Fruit fly (Drosophila melanogaster) ovary, adult (tissue): ENCODE results near the gene Or71a.

Experiments used
- CG17801 ChIP-seq: fragments of 200-800 bp; optimal IDR thresholded peaks from 2 replicates; lab custom pipeline; 2019; ENCODE audit warnings: missing biosample characterization, mild to moderate bottlenecking, missing genetic modification characterization, moderate library complexity; ENCODE audit not compliant: partially characterized antibody

The Or71a gene

DNA sequence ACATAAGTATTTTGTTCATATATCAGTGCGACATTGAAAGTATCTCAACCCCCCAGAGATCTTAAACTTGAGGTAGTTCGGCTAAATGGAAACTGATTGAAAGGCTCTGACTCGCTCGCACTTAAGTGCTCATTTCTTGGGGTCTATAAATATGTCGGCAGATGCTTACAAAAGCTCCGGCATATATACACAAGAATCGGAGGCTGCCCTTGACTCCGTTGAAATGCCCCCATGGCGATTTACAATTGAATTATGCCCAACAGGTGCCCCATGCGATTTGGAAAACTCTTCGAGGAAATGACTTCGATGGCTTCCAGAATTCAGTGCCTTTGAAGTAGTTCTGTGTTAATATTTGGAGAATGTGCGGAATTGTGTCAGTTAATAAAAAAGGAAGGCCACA lies 4.6 kb downstream of the Or71a start:
- no peak for TF ChIP-seq CG17801 (GFP tag; lab: Kevin White, UChicago)

DNA sequence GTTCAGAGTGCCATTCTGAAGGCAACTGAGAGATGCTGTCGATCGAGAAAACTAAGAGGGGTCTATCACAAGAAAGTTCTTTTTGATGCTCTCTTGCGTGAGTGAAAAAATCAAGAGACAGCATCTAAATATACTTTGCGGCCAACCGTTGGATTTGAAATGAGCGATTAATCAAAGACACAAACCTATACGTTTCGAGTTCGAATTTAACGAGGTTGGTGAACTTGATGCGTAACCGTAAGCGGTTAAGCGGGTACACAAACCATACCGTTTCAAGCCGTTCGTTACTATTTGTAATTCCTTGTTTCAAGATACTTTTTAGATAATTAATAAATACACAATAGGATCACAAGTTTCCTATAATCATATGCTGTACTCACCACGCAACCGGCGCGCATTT lies 6.1 kb downstream of the Or71a start:
- no peak for TF ChIP-seq CG17801 (GFP tag; lab: Kevin White, UChicago)

DNA sequence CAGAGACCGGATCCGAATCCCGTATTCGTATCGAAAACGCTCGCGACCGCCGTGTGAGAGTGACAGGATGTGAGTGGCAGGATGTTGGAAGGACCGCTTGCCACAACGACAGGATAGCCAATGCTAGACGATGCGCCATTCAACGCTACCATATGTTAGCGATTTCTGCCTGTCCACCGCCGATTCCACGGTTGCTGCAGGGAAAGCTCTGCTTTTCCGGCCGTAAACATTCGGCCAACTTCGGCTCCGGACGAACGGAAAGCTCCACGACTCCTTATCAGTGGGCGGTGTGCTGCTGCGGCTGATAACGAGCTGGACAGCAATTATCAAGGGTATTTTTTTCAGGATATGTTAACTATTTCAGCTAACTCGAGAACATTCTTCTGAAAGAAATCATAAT lies 13.4 kb downstream of the Or71a start, which contains the start of gene Sytbeta:
Sytbeta (minus strand) TSS at position 101 of the 400 bp plus-strand sequence.
- no peak for TF ChIP-seq CG17801 (GFP tag; lab: Kevin White, UChicago)

DNA sequence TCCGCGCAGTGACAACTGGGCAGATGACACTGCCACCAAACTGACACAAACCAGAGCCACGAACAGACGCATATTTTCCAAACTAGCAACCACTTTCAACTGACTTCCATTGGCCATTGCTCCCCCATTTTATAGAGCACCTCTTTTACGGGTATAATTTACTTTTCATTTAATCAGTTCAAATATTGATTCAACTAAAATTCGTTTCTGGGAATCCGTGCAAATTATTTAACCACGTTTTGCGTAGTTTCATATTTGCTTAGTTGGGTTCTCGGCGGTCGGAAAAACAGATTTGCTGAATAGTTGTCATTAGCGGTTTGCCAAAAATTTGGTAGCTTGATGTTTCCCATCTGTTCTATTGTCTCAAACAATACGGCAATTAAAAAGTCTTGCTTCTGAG lies 16.6 kb downstream of the Or71a start, which contains the start of gene CG13460:
CG13460 (minus strand) TSS at position 101 of the 400 bp plus-strand sequence.
- no peak for TF ChIP-seq CG17801 (GFP tag; lab: Kevin White, UChicago)

DNA sequence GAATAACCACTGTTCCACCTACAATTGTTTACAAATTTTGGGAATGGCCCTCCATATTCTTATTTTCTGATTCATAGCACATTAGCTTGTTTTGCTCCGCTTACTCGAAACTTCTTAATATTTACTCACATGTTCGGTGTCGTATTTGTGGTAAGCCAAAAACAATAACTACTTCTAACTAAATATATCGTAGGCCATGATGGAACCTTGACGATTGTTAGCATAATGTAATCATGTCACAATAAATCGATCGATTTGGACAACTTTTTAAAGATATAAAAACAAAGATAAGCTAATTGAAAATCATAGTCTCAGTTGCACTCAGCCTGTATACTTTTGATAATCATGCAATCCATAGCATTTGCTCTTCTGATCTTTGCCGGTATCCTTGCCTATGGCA lies 23.8 kb downstream of the Or71a start, which contains the start of gene EAChm:
EAChm (plus strand) TSS at position 301 of the 400 bp plus-strand sequence.
- no peak for TF ChIP-seq CG17801 (GFP tag; lab: Kevin White, UChicago)

DNA sequence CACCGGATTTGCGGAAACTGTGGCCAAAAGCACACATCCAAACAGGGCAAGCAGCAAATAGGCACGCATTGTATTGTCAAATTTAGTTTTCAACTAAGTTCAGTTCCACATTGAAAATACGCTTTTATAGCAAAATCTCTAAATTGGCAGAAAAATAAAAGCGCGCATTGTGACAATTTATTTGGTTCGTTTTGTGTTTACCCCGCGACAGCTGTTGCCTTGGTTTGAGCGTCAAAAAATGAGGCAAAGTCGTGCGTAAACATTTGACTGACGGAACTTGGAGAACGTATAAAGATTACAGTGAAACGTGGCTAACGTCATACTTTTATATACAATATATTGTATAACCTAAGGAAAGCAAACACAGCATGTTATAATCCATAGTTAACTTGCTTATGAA lies 24.2 kb downstream of the Or71a start, which contains the start of gene CG18649:
CG18649 (minus strand) TSS at position 101 of the 400 bp plus-strand sequence.
- TF ChIP-seq CG17801 (GFP tag; lab: Kevin White, UChicago), result no peak

DNA sequence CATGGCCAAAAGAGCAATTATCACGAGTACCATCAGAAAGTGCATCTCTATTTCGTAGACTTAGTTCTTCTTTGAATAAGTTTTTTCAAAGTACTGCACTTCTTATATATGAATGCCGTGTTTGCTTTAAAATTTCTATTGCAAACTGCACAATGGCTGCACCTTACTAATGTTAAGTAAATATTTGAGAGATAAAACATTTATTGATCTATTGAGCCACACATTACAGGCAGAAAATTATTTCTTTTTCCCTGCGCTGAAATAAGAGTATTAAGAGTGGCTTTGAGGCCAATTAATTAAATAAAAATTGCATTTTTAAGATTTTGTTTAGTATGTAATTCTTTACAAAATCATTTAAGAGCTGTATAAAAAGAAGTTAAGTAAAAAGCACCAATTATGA lies 25.0 kb downstream of the Or71a start, which contains the start of gene CG43680:
CG43680 (minus strand) TSS at position 101 of the 400 bp plus-strand sequence.
- TF ChIP-seq CG17801 (GFP tag; lab: Kevin White, UChicago), result no peak

DNA sequence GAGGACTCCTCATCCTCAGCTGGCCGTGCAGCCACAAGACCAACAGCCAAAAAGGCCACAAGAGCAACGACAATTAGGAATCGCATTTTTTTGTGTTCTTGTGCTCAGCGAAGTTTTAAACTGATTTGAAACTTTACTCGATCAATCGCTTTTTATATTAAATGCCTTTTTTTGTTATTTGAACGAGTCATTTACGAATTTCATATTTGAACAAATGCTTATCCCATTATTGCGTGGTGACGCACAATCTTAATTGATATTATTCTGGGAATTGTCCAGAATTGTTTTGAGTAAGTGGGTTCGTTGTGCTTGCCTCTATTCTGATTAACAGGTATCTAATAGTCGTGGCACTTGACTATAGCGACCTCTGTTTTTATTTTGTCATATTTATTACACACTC lies 25.9 kb downstream of the Or71a start, which contains the start of gene CG13461:
CG13461 (minus strand) TSS at position 101 of the 400 bp plus-strand sequence.
- TF ChIP-seq CG17801 (GFP tag; lab: Kevin White, UChicago), result no peak

DNA sequence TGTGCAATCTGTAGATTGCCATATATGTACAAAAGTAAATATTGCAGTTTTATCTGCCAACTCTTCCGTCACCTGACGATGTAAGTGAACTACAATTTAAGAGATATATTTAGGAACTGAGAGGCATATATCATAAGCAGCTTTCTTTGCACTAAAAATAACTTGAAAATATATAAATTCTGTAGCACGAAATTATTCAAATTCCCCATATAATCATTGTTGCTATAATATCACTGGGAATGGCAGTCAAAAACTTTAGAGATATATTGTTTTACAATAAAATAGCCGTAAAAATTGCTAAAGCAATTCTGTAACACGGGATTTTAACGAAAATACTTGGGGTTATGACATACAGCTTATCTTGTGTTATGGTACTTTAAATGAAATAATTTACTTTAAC lies 26.9 kb downstream of the Or71a start, which contains the start of gene CG43679:
CG43679 (minus strand) TSS at position 101 of the 400 bp plus-strand sequence.
- no peak for TF ChIP-seq CG17801 (GFP tag; lab: Kevin White, UChicago)

DNA sequence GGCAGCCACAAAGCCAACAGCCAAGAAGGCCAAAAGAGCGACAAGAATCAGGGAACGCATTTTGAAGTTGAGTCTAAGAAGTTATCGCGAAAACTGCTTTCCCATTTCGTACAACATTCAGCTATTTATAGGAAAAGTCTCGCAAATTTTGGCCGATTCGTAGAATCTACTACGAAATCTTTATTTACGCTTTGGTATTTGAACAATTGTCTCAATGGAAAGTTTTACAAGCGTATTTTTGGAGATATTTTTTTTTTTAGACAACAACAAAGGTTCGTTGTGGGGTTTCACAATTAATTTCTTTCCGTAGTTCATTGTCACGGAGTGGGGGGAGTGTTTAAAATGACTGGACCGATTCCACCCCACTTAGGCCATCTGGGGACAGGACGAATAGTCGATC lies 27.5 kb downstream of the Or71a start, which contains the start of gene CG12310:
CG12310 (minus strand) TSS at position 101 of the 400 bp plus-strand sequence.
- TF ChIP-seq CG17801 (GFP tag; lab: Kevin White, UChicago), result no peak

DNA sequence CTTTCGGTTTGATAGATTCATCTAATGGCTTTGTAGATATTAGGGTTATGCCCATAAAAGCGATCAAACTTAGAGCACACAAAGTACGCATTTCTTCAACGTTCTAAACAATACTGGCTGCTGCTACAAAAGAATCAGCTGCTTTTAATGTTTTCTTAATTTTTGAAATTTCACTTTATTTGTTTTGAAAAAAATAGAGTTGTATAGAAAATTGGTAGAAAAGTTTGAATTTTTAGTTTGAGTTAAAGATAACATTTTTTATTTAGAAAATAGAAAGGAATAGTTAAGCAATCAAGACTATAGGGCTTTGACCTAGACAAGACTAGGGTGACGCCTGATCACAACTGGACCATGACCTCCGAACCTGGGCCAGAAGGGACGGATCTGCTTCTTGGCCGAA lies 28.1 kb downstream of the Or71a start, which contains the start of gene CG18581:
CG18581 (minus strand) TSS at position 101 of the 400 bp plus-strand sequence.
- TF ChIP-seq CG17801 (GFP tag; lab: Kevin White, UChicago), result no peak

DNA sequence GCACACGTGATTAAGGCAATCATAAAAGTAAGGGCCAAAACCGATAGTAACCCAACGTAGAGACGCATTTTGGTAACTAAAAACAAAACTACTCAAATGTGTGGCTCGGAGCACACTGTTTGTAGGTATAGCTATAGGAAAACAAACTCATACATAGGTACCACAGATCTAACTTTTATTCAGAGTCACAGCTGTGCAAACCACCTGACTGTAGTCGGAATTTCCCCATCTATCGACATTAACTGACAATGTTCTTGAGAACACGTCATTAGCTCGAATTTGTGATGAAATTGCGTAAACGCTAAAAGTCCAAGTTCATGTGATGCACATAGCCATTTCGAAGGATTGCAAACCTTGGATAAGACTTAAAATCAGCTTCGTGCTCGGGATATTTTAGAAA lies 28.9 kb downstream of the Or71a start, which contains the start of gene CG43678:
CG43678 (minus strand) TSS at position 101 of the 400 bp plus-strand sequence.
- no peak for TF ChIP-seq CG17801 (GFP tag; lab: Kevin White, UChicago)

DNA sequence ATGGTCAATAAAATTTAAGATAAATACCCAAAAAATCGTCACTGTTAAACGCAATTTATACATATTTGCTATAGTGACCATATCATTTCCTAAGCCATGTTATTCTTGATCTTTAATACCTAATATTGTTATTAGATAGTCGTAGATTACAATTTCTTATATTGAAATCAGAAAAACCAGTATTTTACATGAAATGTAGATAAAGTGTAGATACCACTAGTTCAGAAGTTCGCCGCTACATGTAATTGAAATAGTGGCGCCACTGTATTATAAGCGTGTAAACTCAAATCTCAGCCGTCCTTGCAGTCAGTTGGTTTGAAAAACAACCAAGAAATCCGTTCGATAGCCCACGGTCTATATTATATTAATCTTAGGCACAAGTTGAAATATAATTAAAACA lies 30.2 kb downstream of the Or71a start:
- TF ChIP-seq CG17801 (GFP tag; lab: Kevin White, UChicago), result no peak

DNA sequence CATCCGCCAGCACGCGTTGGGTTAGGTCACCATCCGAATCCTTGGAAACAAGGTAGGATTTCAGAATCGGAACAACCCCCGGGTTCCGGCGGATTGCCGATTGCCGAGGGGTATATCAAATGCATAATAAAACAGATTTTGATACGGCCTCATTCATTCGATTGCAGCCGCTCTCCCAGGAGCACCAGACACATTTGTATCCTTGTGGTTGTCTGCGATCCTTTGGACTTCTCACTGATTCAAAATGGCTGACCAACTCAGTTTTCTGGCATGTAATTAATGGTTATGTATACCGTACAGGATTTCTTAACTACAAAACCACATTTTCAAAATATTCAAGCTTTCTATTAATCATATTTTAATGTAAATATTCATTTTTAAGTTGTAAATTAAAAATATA lies 30.6 kb downstream of the Or71a start:
- no peak for TF ChIP-seq CG17801 (GFP tag; lab: Kevin White, UChicago)

DNA sequence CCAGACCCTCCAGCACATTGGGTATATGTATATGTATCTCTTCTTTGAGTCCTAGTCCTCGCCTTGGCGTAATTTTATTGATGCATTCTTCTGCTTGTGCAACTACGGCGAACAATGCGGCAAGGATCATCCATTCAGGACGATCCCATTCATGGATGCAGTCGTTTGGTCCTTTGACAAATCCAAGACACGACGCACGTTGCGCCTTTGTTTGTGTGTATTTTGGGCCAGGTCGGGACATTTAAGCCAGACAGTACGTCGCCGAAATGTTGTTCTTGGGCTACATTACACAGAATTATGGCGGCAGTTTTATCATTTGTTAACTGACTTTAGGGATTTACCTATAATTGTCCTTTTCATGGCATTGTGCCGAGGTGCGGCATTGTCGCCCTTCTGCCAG lies 33.1 kb downstream of the Or71a start:
- TF ChIP-seq CG17801 (GFP tag; lab: Kevin White, UChicago), result no peak

DNA sequence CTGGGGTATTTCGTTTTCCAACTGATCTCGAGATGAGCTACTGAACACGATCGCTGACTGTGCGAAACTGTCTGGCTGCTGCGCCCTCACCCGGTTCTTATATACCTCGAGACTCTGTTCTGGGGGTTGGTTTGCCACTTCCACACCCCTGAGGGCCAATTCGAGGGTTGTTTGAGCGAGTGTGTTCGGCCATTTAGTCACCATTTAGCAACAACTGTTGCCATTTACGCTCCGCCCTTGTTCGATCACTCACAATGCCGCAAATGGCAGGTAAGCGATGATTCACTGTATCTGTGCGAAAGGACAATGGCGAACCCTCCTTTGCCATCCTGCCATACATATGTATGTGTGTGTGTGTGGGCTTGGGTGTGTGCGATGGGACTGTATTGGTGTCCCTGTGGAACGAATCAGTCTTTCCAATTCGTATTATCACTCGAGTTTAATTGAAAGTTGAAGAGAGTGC lies 34.3 kb downstream of the Or71a start, which contains the start of gene ind:
ind (minus strand) TSS at position 51 of the 463 bp plus-strand sequence.
- no peak for TF ChIP-seq CG17801 (GFP tag; lab: Kevin White, UChicago)
